Worm (Caenorhabditis elegans) whole organism, late embryonic: ENCODE data around the gene str-41.

ENCODE experiments used
- ama-1 ChIP-seq: fragments of 150-350 bp; optimal IDR thresholded peaks from 2 replicates; lab custom pipeline; 2014
- elt-2 ChIP-seq: sonication (generic microtip); optimal IDR thresholded peaks from 2 replicates; lab custom pipeline; 2016; ENCODE audit warnings: missing genetic modification reagents, missing genetic modification characterization, missing compliant biosample characterization
- fkh-10 ChIP-seq: fragments of 150-350 bp; optimal IDR thresholded peaks from 2 replicates; lab custom pipeline; 2014; ENCODE audit warnings: missing biosample characterization, missing genetic modification reagents, missing genetic modification characterization
- lin-11 ChIP-seq: fragments of 200-800 bp; sonication (Bioruptor generic); optimal IDR thresholded peaks from 2 replicates; lab custom pipeline; 2018; ENCODE audit warnings: mild to moderate bottlenecking, missing genetic modification characterization, missing compliant biosample characterization
- nfya-1 ChIP-seq: sonication (generic microtip); optimal IDR thresholded peaks from 2 replicates; lab custom pipeline; 2017; ENCODE audit warnings: missing genetic modification characterization, mild to moderate bottlenecking, missing compliant biosample characterization, antibody characterized with exemption, moderate library complexity
- nhr-11 ChIP-seq: fragments of 150-350 bp; optimal IDR thresholded peaks from 2 replicates; lab custom pipeline; 2014; ENCODE audit warnings: missing biosample characterization, missing genetic modification characterization
- pag-3 ChIP-seq: sonication (generic microtip); optimal IDR thresholded peaks from 2 replicates; lab custom pipeline; 2016; ENCODE audit warnings: missing compliant biosample characterization, missing genetic modification characterization, borderline replicate concordance
- pha-4 ChIP-seq: fragments of 150-350 bp; optimal IDR thresholded peaks from 2 replicates; lab custom pipeline; 2018; ENCODE audit warnings: missing biosample characterization, missing genetic modification reagents, missing genetic modification characterization
- unc-55 ChIP-seq: sonication (generic microtip); optimal IDR thresholded peaks from 2 replicates; lab custom pipeline; 2017; ENCODE audit warnings: missing biosample characterization, missing genetic modification reagents, missing genetic modification characterization

DNA sequence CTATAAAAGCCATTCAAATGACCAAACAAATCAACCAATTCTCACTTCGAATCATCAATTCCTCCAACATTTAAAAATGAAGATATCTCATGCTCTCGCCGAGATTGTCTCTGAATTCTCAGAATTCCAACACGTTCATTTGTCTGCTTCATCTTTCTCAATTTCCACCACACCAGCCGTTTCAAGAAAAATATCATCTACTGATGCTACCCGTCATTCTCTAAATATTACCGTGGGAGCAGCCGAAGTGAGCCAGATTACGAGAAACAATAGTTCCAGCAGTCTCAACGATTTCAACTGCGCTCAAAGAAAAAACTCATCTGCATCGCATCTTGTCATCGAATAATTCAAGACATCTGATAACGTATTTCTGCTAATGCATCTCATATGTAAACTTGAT, 3.1 kb downstream of the str-41 start, which contains the start of gene F18E3.12:
- TF ChIP-seq unc-55 (GFP tag; lab: Kevin White, UChicago) = no peak
- TF ChIP-seq nfya-1 (tag; lab: Kevin White, UChicago) = no peak
- TF ChIP-seq nhr-11 (tag; lab: Kevin White, UChicago) = no peak
- no peak for TF ChIP-seq pha-4 (tag; lab: Kevin White, UChicago)
- no peak for TF ChIP-seq elt-2 (tag; lab: Kevin White, UChicago)
- no peak for TF ChIP-seq pag-3 (tag; lab: Kevin White, UChicago)
- no peak for TF ChIP-seq fkh-10 (GFP tag; lab: Kevin White, UChicago)
- no peak for TF ChIP-seq ama-1 (lab: Kevin White, UChicago)
- TF ChIP-seq lin-11 (tag; lab: Kevin White, UChicago) = no peak
